Fruit fly (Drosophila melanogaster) whole organism, embryonic: ENCODE measurements around the gene Patr-1.

Experiments used
- Blimp-1 ChIP-seq: fragments of 200-800 bp; sonication (Bioruptor generic); optimal IDR thresholded peaks from 3 replicates; lab custom pipeline; 2018; ENCODE audit warnings: missing biosample characterization, missing genetic modification characterization, mild to moderate bottlenecking, moderate library complexity, missing genetic modification reagents
- CG10274 ChIP-seq: fragments of 200-800 bp; sonication (Bioruptor generic); optimal IDR thresholded peaks from 3 replicates; lab custom pipeline; 2017; ENCODE audit warnings: missing biosample characterization, mild to moderate bottlenecking, missing genetic modification characterization
- CG12071 ChIP-seq: fragments of 200-800 bp; sonication (Bioruptor generic); optimal IDR thresholded peaks from 3 replicates; lab custom pipeline; 2018; ENCODE audit warnings: missing biosample characterization, mild to moderate bottlenecking, missing genetic modification characterization
- CG17361 ChIP-seq: fragments of 200-800 bp; sonication (Bioruptor generic); IDR thresholded peaks from 3 replicates; pipeline ENCODE4 v1.3.6; 2022; ENCODE audit warnings: missing biosample characterization, missing genetic modification characterization
- CG17385 ChIP-seq: fragments of 200-800 bp; sonication (Bioruptor generic); optimal IDR thresholded peaks from 3 replicates; lab custom pipeline; 2018; ENCODE audit warnings: missing biosample characterization, mild to moderate bottlenecking, missing genetic modification characterization
- CG1792 ChIP-seq: fragments of 200-800 bp; sonication (Bioruptor generic); optimal IDR thresholded peaks from 2 replicates; lab custom pipeline; 2016; ENCODE audit warnings: missing biosample characterization, missing genetic modification characterization
- CG18599 ChIP-seq: fragments of 200-800 bp; sonication (Bioruptor generic); optimal IDR thresholded peaks from 3 replicates; lab custom pipeline; 2017; ENCODE audit warnings: missing biosample characterization, missing genetic modification characterization, mild to moderate bottlenecking, moderate library complexity, missing genetic modification reagents
- CG2202 ChIP-seq: fragments of 200-800 bp; sonication (Bioruptor generic); optimal IDR thresholded peaks from 2 replicates; lab custom pipeline; 2018; ENCODE audit warnings: missing biosample characterization, mild to moderate bottlenecking, missing genetic modification characterization
- CG3407 ChIP-seq: fragments of 200-800 bp; sonication (Bioruptor generic); optimal IDR thresholded peaks from 2 replicates; lab custom pipeline; 2018; ENCODE audit warnings: missing biosample characterization, mild to moderate bottlenecking, missing genetic modification characterization
- CG43689 ChIP-seq: fragments of 200-800 bp; sonication (Bioruptor generic); IDR thresholded peaks from 2 replicates; pipeline ENCODE4 v1.3.6; 2022; ENCODE audit warnings: missing biosample characterization, missing genetic modification characterization
- CG6175 ChIP-seq: fragments of 200-800 bp; sonication (Bioruptor generic); IDR thresholded peaks from 3 replicates; pipeline ENCODE4 v1.3.6; 2022; ENCODE audit warnings: missing biosample characterization, missing genetic modification characterization
- CG6272 ChIP-seq: fragments of 200-800 bp; sonication (Bioruptor generic); IDR thresholded peaks from 2 replicates; pipeline ENCODE4 v1.3.6; 2022; ENCODE audit warnings: missing biosample characterization, missing genetic modification characterization
- CG7357 ChIP-seq: fragments of 200-800 bp; sonication (Bioruptor generic); IDR thresholded peaks from 3 replicates; pipeline ENCODE4 v1.3.6; 2022; ENCODE audit warnings: missing biosample characterization, missing genetic modification characterization
- CG8290 ChIP-seq, 3 experiments: fragments of 200-800 bp; sonication (Bioruptor generic); optimal IDR thresholded peaks; 2 replicates each; lab custom pipeline; 2016 to 2019; ENCODE audit warnings: missing biosample characterization in 3 of 3, missing genetic modification characterization in 3 of 3, mild to moderate bottlenecking in 2 of 3, moderate library complexity in 1 of 3
- Camta ChIP-seq: fragments of 200-800 bp; sonication (Bioruptor generic); optimal IDR thresholded peaks from 2 replicates; lab custom pipeline; 2016; ENCODE audit warnings: missing biosample characterization, missing genetic modification characterization
- Dref ChIP-seq: fragments of 200-800 bp; sonication (Bioruptor generic); IDR thresholded peaks from 2 replicates; pipeline ENCODE4 v1.3.6; 2022; ENCODE audit warnings: missing biosample characterization, missing genetic modification characterization
- ERR ChIP-seq: fragments of 200-800 bp; sonication (Bioruptor generic); optimal IDR thresholded peaks from 2 replicates; lab custom pipeline; 2016; ENCODE audit warnings: missing biosample characterization, missing genetic modification characterization
- Fer1 ChIP-seq: fragments of 200-800 bp; sonication (Bioruptor generic); optimal IDR thresholded peaks from 2 replicates; lab custom pipeline; 2017; ENCODE audit warnings: missing biosample characterization, mild to moderate bottlenecking, missing genetic modification characterization
- GATAe ChIP-seq: fragments of 200-800 bp; sonication (Bioruptor generic); conservative IDR thresholded peaks from 2 replicates; pipeline ENCODE4 v1.3.6; 2022; ENCODE audit warnings: missing biosample characterization, missing genetic modification characterization
- Hey ChIP-seq: fragments of 200-800 bp; sonication (Bioruptor generic); optimal IDR thresholded peaks from 3 replicates; lab custom pipeline; 2018; ENCODE audit warnings: missing biosample characterization, mild to moderate bottlenecking, missing genetic modification characterization
- Hr39 ChIP-seq: fragments of >200 bp; optimal IDR thresholded peaks from 2 replicates; lab custom pipeline; 2017
- Lpt ChIP-seq: fragments of >200 bp; optimal IDR thresholded peaks from 2 replicates; lab custom pipeline; 2018; ENCODE audit warnings: missing biosample characterization, missing genetic modification characterization
- Max ChIP-seq: fragments of 200-800 bp; sonication (Bioruptor generic); optimal IDR thresholded peaks from 2 replicates; lab custom pipeline; 2016; ENCODE audit warnings: missing biosample characterization, mild to moderate bottlenecking, missing genetic modification characterization
- Optix ChIP-seq: fragments of 200-800 bp; sonication (Bioruptor generic); IDR thresholded peaks from 3 replicates; pipeline ENCODE4 v1.3.6; 2022; ENCODE audit warnings: missing biosample characterization, missing genetic modification characterization
- Side ChIP-seq: fragments of 200-800 bp; sonication (Bioruptor generic); optimal IDR thresholded peaks from 2 replicates; lab custom pipeline; 2016; ENCODE audit warnings: missing biosample characterization, missing genetic modification characterization
- Six4 ChIP-seq: fragments of 200-800 bp; sonication (Bioruptor generic); optimal IDR thresholded peaks from 2 replicates; lab custom pipeline; 2016; ENCODE audit warnings: missing biosample characterization, missing genetic modification characterization
- Ssrp ChIP-seq: fragments of 200-800 bp; sonication (Bioruptor generic); optimal IDR thresholded peaks from 2 replicates; lab custom pipeline; 2018; ENCODE audit warnings: missing biosample characterization, mild to moderate bottlenecking, missing genetic modification characterization, moderate library complexity
- Stat92E ChIP-seq, 3 experiments: fragments of >200 bp in 2 of 3; fragments of 200-800 bp in 1 of 3; sonication (Bioruptor generic) in 1 of 3; optimal IDR thresholded peaks; 2 replicates each; lab custom pipeline; 2017 to 2019; ENCODE audit warnings: missing biosample characterization in 3 of 3, missing genetic modification characterization in 3 of 3, mild to moderate bottlenecking in 1 of 3, moderate library complexity in 1 of 3
- ab ChIP-seq: fragments of 200-800 bp; sonication (Bioruptor generic); optimal IDR thresholded peaks from 2 replicates; lab custom pipeline; 2016; ENCODE audit warnings: missing biosample characterization, missing genetic modification characterization
- abd-A ChIP-seq: fragments of 200-800 bp; sonication (Bioruptor generic); optimal IDR thresholded peaks from 3 replicates; lab custom pipeline; 2019; ENCODE audit warnings: missing biosample characterization, mild to moderate bottlenecking, missing genetic modification characterization, moderate library complexity
- chif ChIP-seq, 2 experiments: fragments of 200-800 bp; sonication (Bioruptor generic); optimal IDR thresholded peaks; 3 replicates each; lab custom pipeline; 2016; ENCODE audit warnings: missing biosample characterization in 2 of 2, missing genetic modification characterization in 2 of 2
- corto ChIP-seq: fragments of 200-800 bp; sonication (Bioruptor generic); optimal IDR thresholded peaks from 2 replicates; lab custom pipeline; 2016; ENCODE audit warnings: missing biosample characterization, mild to moderate bottlenecking, missing genetic modification characterization, moderate library complexity
- fd3F ChIP-seq: fragments of 200-800 bp; sonication (Bioruptor generic); optimal IDR thresholded peaks from 2 replicates; lab custom pipeline; 2018; ENCODE audit warnings: missing biosample characterization, mild to moderate bottlenecking, missing genetic modification characterization, moderate library complexity
- fd96Cb ChIP-seq: fragments of 200-800 bp; sonication (Bioruptor generic); optimal IDR thresholded peaks from 2 replicates; lab custom pipeline; 2018; ENCODE audit warnings: missing biosample characterization, mild to moderate bottlenecking, missing genetic modification characterization, moderate library complexity
- grn ChIP-seq: fragments of 200-800 bp; sonication (Bioruptor generic); optimal IDR thresholded peaks from 3 replicates; lab custom pipeline; 2017; ENCODE audit warnings: missing biosample characterization, missing genetic modification characterization
- jigr1 ChIP-seq: fragments of 200-800 bp; sonication (Bioruptor generic); IDR thresholded peaks from 3 replicates; pipeline ENCODE4 v1.3.6; 2022; ENCODE audit warnings: missing biosample characterization, missing genetic modification characterization
- jumu ChIP-seq: fragments of 200-800 bp; sonication (Bioruptor generic); optimal IDR thresholded peaks from 3 replicates; lab custom pipeline; 2016; ENCODE audit warnings: missing biosample characterization, missing genetic modification characterization
- kni ChIP-seq: fragments of 200-800 bp; sonication (Bioruptor generic); optimal IDR thresholded peaks from 3 replicates; lab custom pipeline; 2017; ENCODE audit warnings: mild to moderate bottlenecking, missing biosample characterization, missing genetic modification reagents, missing genetic modification characterization
- nau ChIP-seq: fragments of 200-800 bp; sonication (Bioruptor generic); optimal IDR thresholded peaks from 3 replicates; lab custom pipeline; 2017; ENCODE audit warnings: missing biosample characterization, mild to moderate bottlenecking, missing genetic modification characterization, missing genetic modification reagents
- nerfin-1 ChIP-seq: fragments of 200-800 bp; sonication (Bioruptor generic); optimal IDR thresholded peaks from 3 replicates; lab custom pipeline; 2019; ENCODE audit warnings: missing biosample characterization, mild to moderate bottlenecking, missing genetic modification characterization, moderate library complexity
- otp ChIP-seq: fragments of 200-800 bp; sonication (Bioruptor generic); IDR thresholded peaks from 3 replicates; pipeline ENCODE4, ENCODE4 v1.3.6; 2022; ENCODE audit warnings: missing biosample characterization, missing genetic modification characterization
- peb ChIP-seq: fragments of 200-800 bp; sonication (Bioruptor generic); IDR thresholded peaks from 2 replicates; pipeline ENCODE4 v1.3.6; 2022; ENCODE audit warnings: missing biosample characterization, missing genetic modification characterization
- pros ChIP-seq: fragments of 200-800 bp; sonication (Bioruptor generic); optimal IDR thresholded peaks from 3 replicates; lab custom pipeline; 2019; ENCODE audit warnings: missing biosample characterization, mild to moderate bottlenecking, missing genetic modification characterization, moderate library complexity
- sc ChIP-seq, 3 experiments: fragments of >200 bp in 2 of 3; fragments of 200-800 bp in 1 of 3; sonication (Bioruptor generic) in 1 of 3; optimal IDR thresholded peaks; 2 replicates in 2 of 3; 3 replicates in 1 of 3; lab custom pipeline; 2017; ENCODE audit warnings: mild to moderate bottlenecking in 1 of 3, missing biosample characterization in 1 of 3, missing genetic modification characterization in 1 of 3, missing genetic modification reagents in 1 of 3
- sisA ChIP-seq: fragments of 200-800 bp; sonication (Bioruptor generic); IDR thresholded peaks from 2 replicates; pipeline ENCODE4 v1.3.6; 2022; ENCODE audit warnings: missing biosample characterization, missing genetic modification characterization
- slbo ChIP-seq: fragments of 200-800 bp; sonication (Bioruptor generic); IDR thresholded peaks from 2 replicates; pipeline ENCODE4 v1.3.6; 2022; ENCODE audit warnings: missing biosample characterization, missing genetic modification characterization
- sob ChIP-seq: fragments of 200-800 bp; sonication (Bioruptor generic); IDR thresholded peaks from 2 replicates; pipeline ENCODE4 v1.3.6; 2022; ENCODE audit warnings: missing biosample characterization, missing genetic modification characterization
- stwl ChIP-seq: fragments of 200-800 bp; sonication (Bioruptor generic); optimal IDR thresholded peaks from 3 replicates; lab custom pipeline; 2018; ENCODE audit warnings: missing biosample characterization, mild to moderate bottlenecking, missing genetic modification characterization, moderate library complexity
- trem ChIP-seq: fragments of 200-800 bp; optimal IDR thresholded peaks from 3 replicates; lab custom pipeline; 2019; ENCODE audit warnings: missing biosample characterization, mild to moderate bottlenecking, missing genetic modification characterization, moderate library complexity
- vnd ChIP-seq: fragments of 200-800 bp; sonication (Bioruptor generic); IDR thresholded peaks from 3 replicates; pipeline ENCODE4 v1.3.6; 2022; ENCODE audit warnings: missing biosample characterization, missing genetic modification characterization; ENCODE audit not compliant: partially characterized antibody

The Patr-1 gene

DNA sequence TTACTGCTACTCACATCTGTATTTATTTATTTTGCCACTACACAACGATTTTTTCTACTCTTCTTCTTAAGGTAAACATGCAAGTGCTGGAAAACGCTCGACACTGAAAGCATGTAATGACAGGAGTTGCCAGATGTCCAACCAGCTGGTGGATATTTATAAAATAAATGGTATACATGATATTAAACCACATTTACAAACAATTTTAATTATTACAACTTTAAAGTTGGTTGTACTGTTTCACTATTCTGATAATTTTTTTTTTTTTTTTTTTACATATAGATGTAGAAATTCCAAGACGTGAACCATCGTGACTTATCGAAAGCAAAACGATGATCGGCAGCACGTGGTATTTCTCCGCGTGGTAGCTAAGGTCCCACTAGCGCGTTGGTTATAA is 36.5 kb downstream of the Patr-1 start, which contains the start of the genes Keap1 and kuk (continued):
- TF ChIP-seq Optix (GFP tag; lab: Robert Waterston, UW) (no peak), peb (GFP tag; lab: Robert Waterston, UW) (no peak), nau (no peak), CG12071 (peak; percentile 28), CG6272 (GFP tag; lab: Robert Waterston, UW) (peak; percentile 46; the same call in 1 of the 2 replicates), vnd (GFP tag; lab: Robert Waterston, UW) (peak; percentile 70), stwl (tag; lab: Kevin White, UChicago) (peak; percentile 70), Fer1 (peak; percentile 37), grn (no peak), CG10274 (GFP tag; lab: Kevin White, UChicago) (no peak), CG8290 (GFP tag; optimal IDR thresholded peaks at IDR 0.05; lab: Kevin White, UChicago) (no peak), CG8290 (tag; optimal IDR thresholded peaks at IDR 0.05; lab: Kevin White, UChicago) (peak in 1 of 2 experiments; percentile 57), chif (GFP tag; optimal IDR thresholded peaks at IDR 0.05; lab: Kevin White, UChicago) (peak; percentile 44 to 65), otp (GFP tag; lab: Robert Waterston, UW) (no peak), Hey (tag; lab: Kevin White, UChicago) (no peak), sob (GFP tag; lab: Robert Waterston, UW) (peak; percentile 75), abd-A (tag; lab: Kevin White, UChicago) (no peak), Camta (GFP tag; lab: Kevin White, UChicago) (peak; percentile 65), CG43689 (GFP tag; lab: Robert Waterston, UW) (no peak), slbo (GFP tag; lab: Robert Waterston, UW) (peak; percentile 72), GATAe (no peak), CG17361 (GFP tag; lab: Robert Waterston, UW) (no peak; the same call in 2 of the 3 replicates), nerfin-1 (tag; lab: Kevin White, UChicago) (no peak), Side (GFP tag; lab: Kevin White, UChicago) (no peak), fd96Cb (tag; lab: Kevin White, UChicago) (no peak), CG6175 (GFP tag; lab: Robert Waterston, UW) (no peak), Lpt (GFP tag; lab: Kevin White, UChicago) (no peak), jumu (GFP tag; lab: Kevin White, UChicago) (peak; percentile 21), kni (GFP tag; lab: Kevin White, UChicago) (no peak), Blimp-1 (GFP tag; lab: Kevin White, UChicago) (peak; percentile 6), sc (optimal IDR thresholded peaks at IDR 0.05; lab: Kevin White, UChicago) (no peak), sc (GFP tag; optimal IDR thresholded peaks at IDR 0.05; lab: Kevin White, UChicago) (no peak), fd3F (GFP tag; lab: Kevin White, UChicago) (peak; percentile 37), CG3407 (GFP tag; lab: Kevin White, UChicago) (peak; percentile 36), sisA (GFP tag; lab: Robert Waterston, UW) (peak; percentile 56), Six4 (GFP tag; lab: Kevin White, UChicago) (no peak), CG7357 (no peak), CG18599 (peak; percentile 43), Ssrp (no peak), Dref (GFP tag; lab: Robert Waterston, UW) (peak; percentile 62), CG17385 (peak; percentile 99), Stat92E (GFP tag; optimal IDR thresholded peaks at IDR 0.05; lab: Kevin White, UChicago) (no peak), Hr39 (lab: Kevin White, UChicago) (no peak), pros (no peak), trem (tag; lab: Kevin White, UChicago) (peak; percentile 86), jigr1 (no peak), corto (GFP tag; lab: Kevin White, UChicago) (no peak), ab (GFP tag; lab: Kevin White, UChicago) (no peak), Max (GFP tag; lab: Kevin White, UChicago) (peak; percentile 89), CG1792 (no peak), ERR (GFP tag; lab: Kevin White, UChicago) (peak; percentile 12), CG2202 (no peak)
